Worm (Caenorhabditis elegans) whole organism, young adult: Measurements from ENCODE around the gene R10E11.5.

Source experiments
- B0019.2 ChIP-seq: fragments of 200-800 bp; sonication (Bioruptor generic); conservative IDR thresholded peaks from 2 replicates; pipeline ENCODE4 v1.3.6; 2022; ENCODE audit warnings: missing genetic modification reagents, missing genetic modification characterization, missing compliant biosample characterization
- C06A6.2 ChIP-seq: fragments of 200-800 bp; sonication (Bioruptor generic); conservative IDR thresholded peaks from 2 replicates; pipeline ENCODE4 v1.3.6; 2022; ENCODE audit warnings: missing genetic modification characterization, missing compliant biosample characterization
- D2030.7 ChIP-seq: fragments of 200-800 bp; sonication (Bioruptor generic); IDR thresholded peaks from 2 replicates; pipeline ENCODE4 v1.3.6; 2022; ENCODE audit warnings: missing genetic modification reagents, missing genetic modification characterization, missing compliant biosample characterization
- F10E7.11 ChIP-seq: sonication (generic microtip); optimal IDR thresholded peaks from 2 replicates; lab custom pipeline; 2017; ENCODE audit warnings: mild to moderate bottlenecking, missing genetic modification characterization, moderate library complexity, missing compliant biosample characterization
- athp-1 ChIP-seq: sonication (generic microtip); optimal IDR thresholded peaks from 2 replicates; lab custom pipeline; 2017; ENCODE audit warnings: mild to moderate bottlenecking, missing genetic modification characterization, missing compliant biosample characterization
- ceh-100 ChIP-seq: fragments of 200-800 bp; sonication (Bioruptor generic); IDR thresholded peaks from 2 replicates; pipeline ENCODE4 v1.3.6; 2022; ENCODE audit warnings: missing genetic modification reagents, missing genetic modification characterization, missing compliant biosample characterization
- ets-4 ChIP-seq: fragments of 200-800 bp; sonication (Bioruptor generic); optimal IDR thresholded peaks from 2 replicates; lab custom pipeline; 2018; ENCODE audit warnings: mild to moderate bottlenecking, missing genetic modification characterization, missing compliant biosample characterization
- lin-35 ChIP-seq, 3 experiments: fragments of 150-350 bp in 2 of 3; sonication (generic microtip) in 1 of 3; optimal IDR thresholded peaks; 2 replicates each; lab custom pipeline; 2014 to 2018; ENCODE audit warnings: missing biosample characterization in 3 of 3, missing genetic modification characterization in 3 of 3, missing genetic modification reagents in 3 of 3
- unc-130 ChIP-seq: sonication (generic microtip); optimal IDR thresholded peaks from 2 replicates; lab custom pipeline; 2016; ENCODE audit warnings: missing genetic modification reagents, missing genetic modification characterization, missing compliant biosample characterization
- unc-62 ChIP-seq: fragments of 150-350 bp; optimal IDR thresholded peaks from 2 replicates; lab custom pipeline; 2014; ENCODE audit warnings: missing biosample characterization, missing genetic modification reagents, missing genetic modification characterization
- ztf-28 ChIP-seq: fragments of 200-800 bp; sonication (Bioruptor generic); IDR thresholded peaks from 2 replicates; pipeline ENCODE4 v1.3.6; 2022; ENCODE audit warnings: missing genetic modification reagents, missing genetic modification characterization, missing compliant biosample characterization

DNA sequence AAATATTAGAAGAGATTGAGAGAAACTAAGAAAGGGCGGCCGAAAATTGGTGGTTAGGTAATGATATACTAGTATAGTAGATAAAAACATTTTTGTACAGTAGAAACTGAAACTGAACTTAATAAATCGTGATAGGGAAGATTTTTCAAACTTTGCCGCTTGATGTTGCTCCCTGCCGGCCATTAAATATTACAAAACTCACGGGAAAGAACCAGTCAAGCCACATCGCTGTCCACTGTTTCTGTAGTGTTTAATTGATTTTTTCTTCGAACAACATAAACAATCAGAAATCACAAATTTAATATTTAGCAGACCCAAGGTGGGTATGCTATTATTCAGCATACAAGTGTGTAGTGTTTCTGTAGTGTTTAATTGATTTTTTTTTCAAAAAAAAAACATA lies 38.4 kb downstream of the R10E11.5 start, which contains the start of gene T05G5.5:
- TF ChIP-seq C06A6.2 (GFP tag; lab: Robert Waterston, UW) (no peak), athp-1 (tag; lab: Kevin White, UChicago) (no peak), D2030.7 (GFP tag; lab: Robert Waterston, UW) (no peak), lin-35 (GFP tag; optimal IDR thresholded peaks at IDR 0.05; lab: Kevin White, UChicago) (no peak), B0019.2 (GFP tag; lab: Robert Waterston, UW) (no peak), unc-62 (GFP tag; lab: Kevin White, UChicago) (no peak), ceh-100 (no peak), ets-4 (GFP tag; lab: Kevin White, UChicago) (no peak), ztf-28 (no peak), F10E7.11 (tag; lab: Kevin White, UChicago) (no peak), unc-130 (GFP tag; lab: Kevin White, UChicago) (no peak)
